Fruit fly (Drosophila melanogaster): ENCODE measurements around the gene CG10431.

The CG10431 gene

DNA sequence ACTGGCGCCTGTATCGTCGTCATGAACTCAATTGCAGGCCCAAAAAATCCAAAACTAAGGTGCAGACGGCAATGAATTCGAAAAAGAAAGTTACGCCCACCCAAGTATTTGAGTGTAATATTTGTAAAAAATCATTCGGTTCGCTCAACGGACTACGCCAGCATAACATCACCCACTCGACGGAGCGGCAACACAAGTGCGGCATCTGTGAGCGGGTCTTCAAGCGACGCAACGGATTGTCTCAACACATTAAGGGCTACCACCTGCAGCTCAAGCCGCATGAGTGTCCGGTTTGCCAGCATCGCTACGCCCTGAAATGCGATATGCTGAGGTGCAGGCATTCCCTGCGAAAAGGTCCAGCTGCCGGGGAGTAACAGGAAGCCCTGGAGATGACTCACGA lies 2.2 kb downstream of the CG10431 start:
- TF ChIP-seq lz (GFP tag; optimal IDR thresholded peaks at IDR 0.05) (no peak), svp (GFP tag) (peak; percentile 42)

DNA sequence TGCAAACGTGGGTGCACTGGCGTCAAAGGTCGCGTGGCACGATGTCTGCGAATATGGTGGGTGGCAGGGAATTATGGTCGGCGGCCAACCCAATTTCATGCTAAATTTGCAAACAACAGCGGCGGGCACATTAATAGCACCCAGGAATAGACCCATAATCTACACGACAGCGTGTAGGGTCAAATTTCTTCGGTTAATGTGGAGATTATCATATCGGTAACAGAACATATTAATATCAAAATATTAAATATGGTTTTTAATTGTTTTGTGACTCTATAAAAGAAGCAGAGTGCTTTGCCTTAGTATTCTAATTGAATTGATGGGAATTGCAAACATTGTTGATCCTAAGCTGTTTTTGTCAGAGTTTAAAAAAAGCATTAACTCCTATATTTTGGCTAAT lies 4.4 kb downstream of the CG10431 start:
- TF ChIP-seq net (GFP tag; optimal IDR thresholded peaks at IDR 0.05) (no peak), salr (GFP tag; optimal IDR thresholded peaks at IDR 0.05) (no peak), Eip78C (GFP tag) (peak; percentile 71), svp (GFP tag) (peak; percentile 56), Eip93F (GFP tag; optimal IDR thresholded peaks at IDR 0.05) (no peak), CG1621 (tag; optimal IDR thresholded peaks at IDR 0.05) (no peak), vri (GFP tag; optimal IDR thresholded peaks at IDR 0.05) (no peak), pdm3 (GFP tag; optimal IDR thresholded peaks at IDR 0.05) (no peak), dac (GFP tag; optimal IDR thresholded peaks at IDR 0.05) (no peak), Gug (GFP tag; IDR thresholded peaks at IDR 0.05) (no peak), CG34406 (GFP tag; optimal IDR thresholded peaks at IDR 0.05) (no peak), CG8119 (GFP tag; IDR thresholded peaks at IDR 0.05) (peak; percentile 36; the same call in 1 of the 3 replicates), fd59A (GFP tag; optimal IDR thresholded peaks at IDR 0.05) (no peak), CG31627 (GFP tag; optimal IDR thresholded peaks at IDR 0.05) (no peak), CG6808 (GFP tag; optimal IDR thresholded peaks at IDR 0.05) (no peak), cyc (GFP tag; optimal IDR thresholded peaks at IDR 0.05) (no peak), Blimp-1 (GFP tag; optimal IDR thresholded peaks at IDR 0.05) (no peak), OdsH (GFP tag; optimal IDR thresholded peaks at IDR 0.05) (no peak), spab (GFP tag; optimal IDR thresholded peaks at IDR 0.05) (no peak), topi (GFP tag; optimal IDR thresholded peaks at IDR 0.05) (no peak), CG6163 (GFP tag; IDR thresholded peaks at IDR 0.05) (no peak), CG32006 (GFP tag; optimal IDR thresholded peaks at IDR 0.05) (peak; percentile 11), Ets96B (tag; optimal IDR thresholded peaks at IDR 0.05) (no peak), lz (GFP tag; optimal IDR thresholded peaks at IDR 0.05) (no peak), Smox (GFP tag; optimal IDR thresholded peaks at IDR 0.05) (no peak), CG6792 (GFP tag; optimal IDR thresholded peaks at IDR 0.05) (no peak), Met (GFP tag; optimal IDR thresholded peaks at IDR 0.05) (no peak), CG8632 (GFP tag; optimal IDR thresholded peaks at IDR 0.05) (no peak), Hr4 (GFP tag; optimal IDR thresholded peaks at IDR 0.05) (peak; percentile 23), CG10631 (GFP tag; optimal IDR thresholded peaks at IDR 0.05) (peak; percentile 1), Eip75B (GFP tag; optimal IDR thresholded peaks at IDR 0.05) (no peak), CG11294 (GFP tag; IDR thresholded peaks at IDR 0.05) (no peak), dsx (GFP tag; optimal IDR thresholded peaks at IDR 0.05; ENCODE audit: poor library complexity, severe bottlenecking) (no peak), ss (GFP tag; optimal IDR thresholded peaks at IDR 0.05) (no peak), CG15336 (GFP tag; IDR thresholded peaks at IDR 0.05) (peak; percentile 30; the same call in 1 of the 2 replicates)

DNA sequence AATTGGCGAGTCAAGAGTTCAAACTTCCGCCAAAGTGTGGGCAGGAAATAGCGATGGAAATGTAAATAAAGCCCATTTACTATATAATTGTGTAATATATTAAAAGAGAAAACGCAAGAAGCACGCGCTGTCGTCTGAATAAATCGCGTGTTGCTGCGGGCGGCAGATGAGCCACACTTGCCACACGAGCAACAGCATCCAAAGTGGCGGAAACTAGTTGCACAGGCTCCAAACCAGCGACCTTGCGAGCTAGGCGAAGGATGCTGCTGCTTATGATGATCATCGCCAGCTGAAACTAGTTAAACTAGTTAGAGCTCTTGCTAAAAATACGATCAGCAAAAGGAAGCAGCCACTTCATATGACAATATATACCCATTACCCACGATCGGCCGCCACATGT lies 4.9 kb downstream of the CG10431 start:
- TF ChIP-seq Eip78C (GFP tag): no peak
- TF ChIP-seq CG31627 (GFP tag; optimal IDR thresholded peaks at IDR 0.05): no peak
- TF ChIP-seq ss (GFP tag; optimal IDR thresholded peaks at IDR 0.05): peak in 1 of 2 experiments; percentile 81
- TF ChIP-seq vri (GFP tag; optimal IDR thresholded peaks at IDR 0.05): no peak

DNA sequence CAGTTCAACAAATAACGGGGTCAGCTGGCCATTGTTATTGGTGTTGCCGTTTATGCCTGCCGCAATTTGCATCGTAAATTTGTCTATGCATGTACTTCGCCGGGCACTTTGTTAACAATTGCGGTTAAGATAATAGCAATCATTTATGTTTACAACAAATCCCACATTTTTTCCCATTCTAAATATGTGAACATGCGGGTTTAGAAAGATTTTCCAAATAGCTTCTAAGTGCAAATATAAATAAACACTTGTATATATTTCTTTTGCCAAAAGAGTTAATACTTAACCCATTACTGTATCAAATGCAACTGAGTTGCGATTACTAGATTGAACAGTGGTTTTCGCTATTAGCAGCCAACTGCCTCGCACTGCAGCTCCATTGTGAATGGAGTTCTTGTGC lies 6.5 kb downstream of the CG10431 start:
- TF ChIP-seq topi (GFP tag; optimal IDR thresholded peaks at IDR 0.05) (no peak), OdsH (GFP tag; optimal IDR thresholded peaks at IDR 0.05) (no peak), achi (GFP tag; optimal IDR thresholded peaks at IDR 0.05) (no peak), eg (GFP tag; IDR thresholded peaks at IDR 0.05) (peak; percentile 72), CG15336 (GFP tag; IDR thresholded peaks at IDR 0.05) (peak; percentile 61), CG11294 (GFP tag; IDR thresholded peaks at IDR 0.05) (peak; percentile 34; the same call in 1 of the 2 replicates), CG32006 (GFP tag; optimal IDR thresholded peaks at IDR 0.05) (peak; percentile 42), pdm3 (GFP tag; optimal IDR thresholded peaks at IDR 0.05) (peak; percentile 11), Hr4 (GFP tag; optimal IDR thresholded peaks at IDR 0.05) (peak; percentile 24), CG6808 (GFP tag; optimal IDR thresholded peaks at IDR 0.05) (no peak), CG8119 (GFP tag; IDR thresholded peaks at IDR 0.05) (peak; percentile 42; the same call in 2 of the 3 replicates), CG6276 (GFP tag; optimal IDR thresholded peaks at IDR 0.05) (peak; percentile 37), Eip78C (GFP tag) (peak; percentile 45)

Measured in whole organism, prepupa.